Worm (Caenorhabditis elegans) whole organism, L4 larva: Measurements from ENCODE around the gene R08C7.1.
A peak's percentile ranks its signal among the peaks of the same experiment; 100 is the strongest.

Experiments used
- F26F4.8 ChIP-seq: fragments of 200-800 bp; sonication (Bioruptor generic); conservative IDR thresholded peaks from 2 replicates; pipeline ENCODE4 v1.3.6; 2022; ENCODE audit warnings: missing genetic modification characterization, missing compliant biosample characterization
- F37D6.2 ChIP-seq: sonication (generic microtip); optimal IDR thresholded peaks from 2 replicates; lab custom pipeline; 2016; ENCODE audit warnings: mild to moderate bottlenecking, missing genetic modification characterization, missing compliant biosample characterization
- F49E8.2 ChIP-seq: sonication (generic microtip); optimal IDR thresholded peaks from 2 replicates; lab custom pipeline; 2016; ENCODE audit warnings: missing compliant biosample characterization, mild to moderate bottlenecking, missing genetic modification characterization, borderline replicate concordance
- T20F7.1 ChIP-seq: fragments of 200-800 bp; sonication (Bioruptor generic); optimal IDR thresholded peaks from 2 replicates; lab custom pipeline; 2018; ENCODE audit warnings: mild to moderate bottlenecking, missing genetic modification characterization, missing compliant biosample characterization
- Y105C5A.15 ChIP-seq: fragments of 200-800 bp; sonication (Bioruptor generic); IDR thresholded peaks from 2 replicates; pipeline ENCODE4 v1.3.6; 2022; ENCODE audit warnings: missing genetic modification characterization, missing compliant biosample characterization
- Y5F2A.4 ChIP-seq: fragments of 200-800 bp; sonication (Bioruptor generic); optimal IDR thresholded peaks from 2 replicates; lab custom pipeline; 2018; ENCODE audit warnings: mild to moderate bottlenecking, missing genetic modification characterization, missing compliant biosample characterization
- aha-1 ChIP-seq: fragments of 150-350 bp; peaks from one replicate; lab custom pipeline; 2014; ENCODE audit warnings: missing biosample characterization, missing genetic modification characterization
- attf-4 ChIP-seq: sonication (generic microtip); optimal IDR thresholded peaks from 3 replicates; lab custom pipeline; 2017; ENCODE audit warnings: missing biosample characterization, missing genetic modification characterization
- ceh-28 ChIP-seq: fragments of 150-350 bp; optimal IDR thresholded peaks from 2 replicates; lab custom pipeline; 2014; ENCODE audit warnings: missing biosample characterization, missing genetic modification reagents, missing genetic modification characterization
- ctbp-1 ChIP-seq: fragments of 200-800 bp; sonication (Bioruptor generic); IDR thresholded peaks from 2 replicates; pipeline ENCODE4 v1.3.6; 2022; ENCODE audit warnings: missing genetic modification reagents, missing genetic modification characterization, missing compliant biosample characterization
- daf-12 ChIP-seq: fragments of 150-350 bp; optimal IDR thresholded peaks from 2 replicates; lab custom pipeline; 2014; ENCODE audit warnings: missing biosample characterization, missing genetic modification reagents, missing genetic modification characterization
- daf-16 ChIP-seq, 3 experiments: sonication (generic microtip); optimal IDR thresholded peaks; 2 replicates each; lab custom pipeline; 2016 to 2017; ENCODE audit warnings: missing genetic modification characterization in 3 of 3, missing genetic modification reagents in 3 of 3, mild to moderate bottlenecking in 2 of 3, missing compliant biosample characterization in 2 of 3, missing biosample characterization in 1 of 3, moderate library complexity in 1 of 3
- daf-19 ChIP-seq: fragments of 200-800 bp; sonication (Bioruptor generic); conservative IDR thresholded peaks from 2 replicates; pipeline ENCODE4 v1.3.6; 2022; ENCODE audit warnings: missing genetic modification characterization, missing compliant biosample characterization
- daf-8 ChIP-seq: fragments of 200-800 bp; sonication (Bioruptor generic); IDR thresholded peaks from 2 replicates; pipeline ENCODE4 v1.3.6; 2022; ENCODE audit warnings: missing genetic modification characterization, missing compliant biosample characterization
- dmd-6 ChIP-seq: fragments of 200-800 bp; sonication (Bioruptor generic); IDR thresholded peaks from 2 replicates; pipeline ENCODE4 v1.3.6; 2022; ENCODE audit warnings: missing genetic modification reagents, missing genetic modification characterization, missing compliant biosample characterization
- dmd-9 ChIP-seq: fragments of 200-800 bp; sonication (Bioruptor generic); IDR thresholded peaks from 2 replicates; pipeline ENCODE4 v1.3.6; 2022; ENCODE audit warnings: missing genetic modification reagents, missing genetic modification characterization, missing compliant biosample characterization
- dpl-1 ChIP-seq: fragments of 150-350 bp; optimal IDR thresholded peaks from 2 replicates; lab custom pipeline; 2014; ENCODE audit warnings: missing biosample characterization, missing genetic modification reagents, missing genetic modification characterization
- duxl-1 ChIP-seq: sonication (generic microtip); optimal IDR thresholded peaks from 2 replicates; lab custom pipeline; 2016; ENCODE audit warnings: mild to moderate bottlenecking, missing genetic modification characterization, moderate library complexity, missing compliant biosample characterization; ENCODE audit not compliant: poor library complexity
- egl-27 ChIP-seq: sonication (generic microtip); optimal IDR thresholded peaks from 3 replicates; lab custom pipeline; 2017; ENCODE audit warnings: missing biosample characterization, missing genetic modification reagents, missing genetic modification characterization
- egl-43 ChIP-seq: fragments of 200-800 bp; sonication (Bioruptor generic); IDR thresholded peaks from 2 replicates; pipeline ENCODE4 v1.3.6; 2022; ENCODE audit warnings: missing genetic modification reagents, missing genetic modification characterization, missing compliant biosample characterization
- fkh-10 ChIP-seq: fragments of 150-350 bp; optimal IDR thresholded peaks from 2 replicates; lab custom pipeline; 2014; ENCODE audit warnings: missing biosample characterization, missing genetic modification reagents, missing genetic modification characterization
- fos-1 ChIP-seq: fragments of 150-350 bp; optimal IDR thresholded peaks from 2 replicates; lab custom pipeline; 2014; ENCODE audit warnings: missing biosample characterization, missing genetic modification characterization
- hif-1 ChIP-seq, 2 experiments: sonication (generic microtip); optimal IDR thresholded peaks; 2 replicates each; lab custom pipeline; 2016 to 2017; ENCODE audit warnings: missing compliant biosample characterization in 2 of 2, missing genetic modification characterization in 2 of 2, missing genetic modification reagents in 2 of 2, missing genotype in 2 of 2, mild to moderate bottlenecking in 1 of 2
- hlh-11 ChIP-seq: fragments of 200-800 bp; sonication (Bioruptor generic); optimal IDR thresholded peaks from 2 replicates; lab custom pipeline; 2018; ENCODE audit warnings: mild to moderate bottlenecking, missing genetic modification characterization, missing compliant biosample characterization
- hlh-30 ChIP-seq: sonication (generic microtip); optimal IDR thresholded peaks from 2 replicates; lab custom pipeline; 2017; ENCODE audit warnings: antibody characterized with exemption, mild to moderate bottlenecking, missing genetic modification characterization, missing compliant biosample characterization; ENCODE audit not compliant: insufficient read depth
- lim-7 ChIP-seq: fragments of 200-800 bp; sonication (Bioruptor generic); IDR thresholded peaks from 2 replicates; pipeline ENCODE4 v1.3.6; 2022; ENCODE audit warnings: missing genetic modification characterization, missing compliant biosample characterization
- lin-13 ChIP-seq: fragments of 150-350 bp; optimal IDR thresholded peaks from 2 replicates; lab custom pipeline; 2014; ENCODE audit warnings: missing biosample characterization, missing genetic modification reagents, missing genetic modification characterization
- lir-3 ChIP-seq: sonication (generic microtip); optimal IDR thresholded peaks from 2 replicates; lab custom pipeline; 2016; ENCODE audit warnings: mild to moderate bottlenecking, missing genetic modification characterization, missing compliant biosample characterization
- madf-9 ChIP-seq: fragments of 200-800 bp; sonication (Bioruptor generic); conservative IDR thresholded peaks from 2 replicates; pipeline ENCODE4 v1.3.6; 2022; ENCODE audit warnings: missing genetic modification reagents, missing genetic modification characterization, missing compliant biosample characterization
- mdt-29 ChIP-seq: fragments of 200-800 bp; sonication (Bioruptor generic); IDR thresholded peaks from 2 replicates; pipeline ENCODE4 v1.3.6; 2022; ENCODE audit warnings: missing genetic modification reagents, missing genetic modification characterization, missing compliant biosample characterization
- mes-2 ChIP-seq: sonication (generic microtip); optimal IDR thresholded peaks from 2 replicates; lab custom pipeline; 2016; ENCODE audit warnings: missing genotype, mild to moderate bottlenecking, missing genetic modification characterization, missing compliant biosample characterization; ENCODE audit not compliant: poor library complexity, severe bottlenecking
- mxl-2 ChIP-seq: fragments of 200-800 bp; sonication (Bioruptor generic); conservative IDR thresholded peaks from 2 replicates; pipeline ENCODE4 v1.3.6; 2022; ENCODE audit warnings: missing genetic modification reagents, missing genetic modification characterization, missing compliant biosample characterization
- mxl-3 ChIP-seq: fragments of 200-800 bp; sonication (Bioruptor generic); optimal IDR thresholded peaks from 2 replicates; lab custom pipeline; 2018; ENCODE audit warnings: mild to moderate bottlenecking, missing genetic modification characterization, missing compliant biosample characterization
- nhr-25 ChIP-seq: sonication (generic microtip); optimal IDR thresholded peaks from 2 replicates; lab custom pipeline; 2017; ENCODE audit warnings: missing genetic modification characterization, mild to moderate bottlenecking, missing compliant biosample characterization, antibody characterized with exemption, moderate library complexity, borderline replicate concordance; ENCODE audit not compliant: insufficient read depth
- nhr-48 ChIP-seq: sonication (generic microtip); optimal IDR thresholded peaks from 2 replicates; lab custom pipeline; 2016; ENCODE audit warnings: mild to moderate bottlenecking, missing genetic modification characterization, missing compliant biosample characterization
- nhr-6 ChIP-seq: fragments of 150-350 bp; optimal IDR thresholded peaks from 2 replicates; lab custom pipeline; 2014; ENCODE audit warnings: missing biosample characterization, missing genetic modification characterization
- nhr-76 ChIP-seq: fragments of 150-350 bp; optimal IDR thresholded peaks from 2 replicates; lab custom pipeline; 2014; ENCODE audit warnings: missing biosample characterization, missing genetic modification characterization
- nhr-77 ChIP-seq: fragments of 150-350 bp; optimal IDR thresholded peaks from 2 replicates; lab custom pipeline; 2014; ENCODE audit warnings: missing biosample characterization, missing genetic modification characterization
- pha-4 ChIP-seq, 2 experiments: fragments of 150-350 bp in 1 of 2; fragments of 200-800 bp in 1 of 2; sonication (Bioruptor generic) in 1 of 2; IDR thresholded peaks in 1 of 2; optimal IDR thresholded peaks in 1 of 2; 2 replicates each; pipeline versions ENCODE4 v1.3.6 to Lab custom; 2014 to 2022; ENCODE audit warnings: missing genetic modification characterization in 2 of 2, missing genetic modification reagents in 2 of 2, missing biosample characterization in 1 of 2, missing compliant biosample characterization in 1 of 2
- php-3 ChIP-seq: fragments of 200-800 bp; sonication (Bioruptor generic); IDR thresholded peaks from 2 replicates; pipeline ENCODE4 v1.3.6; 2022; ENCODE audit warnings: missing genetic modification reagents, missing genetic modification characterization, missing compliant biosample characterization
- sdz-12 ChIP-seq: fragments of 200-800 bp; sonication (Bioruptor generic); optimal IDR thresholded peaks from 2 replicates; lab custom pipeline; 2018; ENCODE audit warnings: mild to moderate bottlenecking, missing genetic modification characterization, missing compliant biosample characterization
- set-16 ChIP-seq: fragments of 200-800 bp; sonication (Bioruptor generic); IDR thresholded peaks from 2 replicates; pipeline ENCODE4 v1.3.6; 2022; ENCODE audit warnings: missing genetic modification reagents, missing genetic modification characterization, missing compliant biosample characterization
- snpc-1.2 ChIP-seq: fragments of 200-800 bp; sonication (Bioruptor generic); IDR thresholded peaks from 2 replicates; pipeline ENCODE4 v1.3.6; 2022; ENCODE audit warnings: missing genetic modification reagents, missing genetic modification characterization, missing compliant biosample characterization
- snpc-4 ChIP-seq: fragments of 150-350 bp; optimal IDR thresholded peaks from 2 replicates; lab custom pipeline; 2014; ENCODE audit warnings: missing biosample characterization, missing genetic modification characterization
- spr-3 ChIP-seq: fragments of 200-800 bp; sonication (Bioruptor generic); optimal IDR thresholded peaks from 2 replicates; lab custom pipeline; 2018; ENCODE audit warnings: mild to moderate bottlenecking, missing genetic modification characterization, missing compliant biosample characterization
- zag-1 ChIP-seq: fragments of 150-350 bp; optimal IDR thresholded peaks from 2 replicates; lab custom pipeline; 2014; ENCODE audit warnings: missing biosample characterization, missing genetic modification characterization
- zfp-3 ChIP-seq: fragments of 200-800 bp; sonication (Bioruptor generic); conservative IDR thresholded peaks from 2 replicates; pipeline ENCODE4 v1.3.6; 2022; ENCODE audit warnings: missing genetic modification reagents, missing genetic modification characterization, missing compliant biosample characterization
- ztf-7 ChIP-seq: fragments of 150-350 bp; optimal IDR thresholded peaks from 2 replicates; lab custom pipeline; 2014; ENCODE audit warnings: missing biosample characterization, missing genetic modification characterization

Gene R08C7.1

DNA sequence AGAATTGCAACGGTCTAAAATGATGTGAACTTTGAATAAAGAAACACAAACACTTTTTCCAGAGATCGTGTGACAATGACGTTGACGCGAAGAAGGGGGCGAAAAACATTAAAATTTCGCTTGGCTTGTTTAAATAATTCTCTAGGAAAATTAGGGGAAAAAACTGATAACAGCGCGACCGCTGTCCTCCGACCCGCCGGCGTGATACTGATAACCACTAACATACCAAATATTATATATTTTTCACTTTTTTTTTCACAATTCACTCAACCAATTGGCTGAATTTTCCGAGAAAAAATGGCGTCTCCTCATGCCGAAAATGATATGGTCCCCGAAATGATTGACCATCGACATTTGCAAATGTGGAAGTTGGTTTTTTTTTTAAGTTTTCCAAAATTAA lies 1.8 kb upstream of the R08C7.1 start (continued):
- no peak for TF ChIP-seq daf-8 (GFP tag; lab: Robert Waterston, UW)
- TF ChIP-seq egl-27 (tag; lab: Kevin White, UChicago), result no peak
- no peak for TF ChIP-seq Y105C5A.15
- TF ChIP-seq zag-1 (tag; lab: Kevin White, UChicago), result no peak
- TF ChIP-seq spr-3 (GFP tag; lab: Kevin White, UChicago), result no peak
- TF ChIP-seq lim-7 (GFP tag; lab: Robert Waterston, UW), result 0 out of 2 replicates have a peak, but pooled peaks have one; percentile 46
- TF ChIP-seq ztf-7 (tag; lab: Kevin White, UChicago), result no peak
- TF ChIP-seq hlh-11, result peak; percentile 68
- peak; percentile 27; the same call in 1 of the 2 replicates for TF ChIP-seq snpc-1.2
- no peak for TF ChIP-seq duxl-1 (tag; lab: Kevin White, UChicago)
- TF ChIP-seq nhr-25 (tag; lab: Kevin White, UChicago), result no peak
- TF ChIP-seq madf-9 (GFP tag; lab: Robert Waterston, UW), result no peak
- TF ChIP-seq F26F4.8 (GFP tag; lab: Robert Waterston, UW), result no peak
- no peak for TF ChIP-seq nhr-76 (tag; lab: Kevin White, UChicago)
- no peak; the same call in 1 of the 2 replicates for TF ChIP-seq pha-4 (GFP tag; IDR thresholded peaks at IDR 0.05; lab: Robert Waterston, UW)
- TF ChIP-seq pha-4 (tag; optimal IDR thresholded peaks at IDR 0.05; lab: Kevin White, UChicago), result no peak
- no peak for TF ChIP-seq dpl-1 (GFP tag; lab: Kevin White, UChicago)
- TF ChIP-seq mdt-29, result no peak
- no peak for TF ChIP-seq fkh-10 (GFP tag; lab: Kevin White, UChicago)
- no peak for TF ChIP-seq nhr-6 (tag; lab: Kevin White, UChicago)
- no peak for TF ChIP-seq Y5F2A.4 (GFP tag; lab: Kevin White, UChicago)
- TF ChIP-seq ctbp-1 (GFP tag; lab: Robert Waterston, UW), result no peak
- TF ChIP-seq egl-43 (GFP tag; lab: Robert Waterston, UW), result no peak
- TF ChIP-seq sdz-12 (GFP tag; lab: Kevin White, UChicago), result no peak
- TF ChIP-seq set-16 (GFP tag; lab: Robert Waterston, UW), result no peak
- peak; percentile 3 for TF ChIP-seq nhr-48
- TF ChIP-seq nhr-77 (tag; lab: Kevin White, UChicago), result peak; percentile 77
- no peak for TF ChIP-seq dmd-9 (GFP tag; lab: Robert Waterston, UW)
- peak; percentile 56; the same call in 1 of the 2 replicates for TF ChIP-seq dmd-6
- TF ChIP-seq hlh-30, result no peak
- no peak for TF ChIP-seq snpc-4 (tag; lab: Kevin White, UChicago)
- no peak for TF ChIP-seq ceh-28 (tag; lab: Kevin White, UChicago)
- TF ChIP-seq fos-1 (tag; lab: Kevin White, UChicago), result no peak
- TF ChIP-seq F37D6.2 (tag; lab: Kevin White, UChicago), result no peak
- TF ChIP-seq mxl-2 (GFP tag; lab: Robert Waterston, UW), result no peak
- no peak for TF ChIP-seq attf-4 (tag; lab: Kevin White, UChicago)
- peak; percentile 25 for TF ChIP-seq aha-1 (tag; lab: Kevin White, UChicago)
- TF ChIP-seq hif-1 (tag; optimal IDR thresholded peaks at IDR 0.05; lab: Kevin White, UChicago), result no peak
- no peak for TF ChIP-seq lir-3

- TF ChIP-seq daf-16 (GFP tag; optimal IDR thresholded peaks at IDR 0.05; lab: Kevin White, UChicago), result no peak
- peak; percentile 5 for TF ChIP-seq daf-16 (tag; optimal IDR thresholded peaks at IDR 0.05; lab: Kevin White, UChicago)
- no peak for TF ChIP-seq daf-19 (GFP tag; lab: Robert Waterston, UW)
- TF ChIP-seq daf-12, result no peak
- no peak for TF ChIP-seq php-3 (GFP tag; lab: Robert Waterston, UW)
- no peak for TF ChIP-seq Y105C5A.15
- no peak for TF ChIP-seq nhr-77 (tag; lab: Kevin White, UChicago)
- TF ChIP-seq daf-8 (GFP tag; lab: Robert Waterston, UW), result no peak
- TF ChIP-seq mes-2 (tag; lab: Kevin White, UChicago), result peak; percentile 37
- no peak for TF ChIP-seq T20F7.1
- no peak for TF ChIP-seq attf-4 (tag; lab: Kevin White, UChicago)
- no peak for TF ChIP-seq lin-13
- peak; percentile 40 for TF ChIP-seq mxl-3 (GFP tag; lab: Kevin White, UChicago)
- TF ChIP-seq aha-1 (tag; lab: Kevin White, UChicago), result peak; percentile 86
- no peak for TF ChIP-seq zfp-3 (GFP tag; lab: Robert Waterston, UW)
- no peak for TF ChIP-seq F49E8.2 (tag; lab: Kevin White, UChicago)
These were observed 2.9 kb downstream of the R08C7.1 start, which contains the start of gene R08C7.11 for ce11 chrIV:4454330-4455173. Gene R08C7.11, minus strand, starts transcription at chrIV:4454937.
